Fruit fly (Drosophila melanogaster): ENCODE measurements around the gene Mp.

Mp gene

dm6 chr3L:6968961-6969814 lies 29.5 kb upstream of the Mp start, which contains the start of the genes Mis12 and CG9953 (continued):
- TF ChIP-seq unpg (GFP tag; optimal IDR thresholded peaks at IDR 0.05) (peak; percentile 24), CG12391 (tag; optimal IDR thresholded peaks at IDR 0.05) (peak; percentile 64), Mrtf (GFP tag; IDR thresholded peaks at IDR 0.05) (no peak), CG4424 (GFP tag; optimal IDR thresholded peaks at IDR 0.05) (peak; percentile 35), al (GFP tag; IDR thresholded peaks at IDR 0.05) (no peak), Nf-YC (tag; optimal IDR thresholded peaks at IDR 0.05) (peak; percentile 51), Max (GFP tag; optimal IDR thresholded peaks at IDR 0.05) (peak; percentile 17), CG15269 (tag; optimal IDR thresholded peaks at IDR 0.05) (peak; percentile 58), CG6813 (GFP tag; optimal IDR thresholded peaks at IDR 0.05) (no peak), Usf (GFP tag; optimal IDR thresholded peaks at IDR 0.05) (peak; percentile 20), Opbp (GFP tag; IDR thresholded peaks at IDR 0.05; ENCODE audit: partially characterized antibody) (no peak), chif (GFP tag; optimal IDR thresholded peaks at IDR 0.05) (no peak), Hand (GFP tag; optimal IDR thresholded peaks at IDR 0.05) (no peak), ase (GFP tag; IDR thresholded peaks at IDR 0.05) (peak; percentile 48; the same call in 1 of the 3 replicates), CG6683 (GFP tag; optimal IDR thresholded peaks at IDR 0.05) (no peak), caup (GFP tag; optimal IDR thresholded peaks at IDR 0.05; ENCODE audit: severe bottlenecking) (no peak), D (optimal IDR thresholded peaks at IDR 0.05) (no peak), D (GFP tag; optimal IDR thresholded peaks at IDR 0.05) (peak; percentile 30), psq (GFP tag; optimal IDR thresholded peaks at IDR 0.05) (no peak), Dp (GFP tag; optimal IDR thresholded peaks at IDR 0.05) (peak; percentile 68), disco-r (GFP tag; optimal IDR thresholded peaks at IDR 0.05) (no peak), HmgD (GFP tag; optimal IDR thresholded peaks at IDR 0.05) (no peak), zfh2 (GFP tag; optimal IDR thresholded peaks at IDR 0.05) (peak; percentile 14), croc (GFP tag; conservative IDR thresholded peaks at IDR 0.05) (no peak), her (GFP tag; optimal IDR thresholded peaks at IDR 0.05) (no peak), CG1602 (GFP tag; optimal IDR thresholded peaks at IDR 0.05) (peak; percentile 49), dati (GFP tag; IDR thresholded peaks at IDR 0.05) (no peak), dimm (GFP tag; IDR thresholded peaks at IDR 0.05) (no peak), CG2120 (GFP tag; optimal IDR thresholded peaks at IDR 0.05) (peak; percentile 36), Abd-B (GFP tag; optimal IDR thresholded peaks at IDR 0.05) (peak; percentile 32), ems (GFP tag; optimal IDR thresholded peaks at IDR 0.05) (no peak), Eip74EF (GFP tag; optimal IDR thresholded peaks at IDR 0.05) (peak in 1 of 2 experiments; percentile 17), CG7928 (GFP tag; optimal IDR thresholded peaks at IDR 0.05) (no peak), sim (GFP tag; IDR thresholded peaks at IDR 0.05) (peak; percentile 40; the same call in 1 of the 2 replicates), scrt (GFP tag; optimal IDR thresholded peaks at IDR 0.05) (no peak), Lhr (GFP tag; optimal IDR thresholded peaks at IDR 0.05) (no peak), CrebB (tag; optimal IDR thresholded peaks at IDR 0.05) (no peak), phol (tag; optimal IDR thresholded peaks at IDR 0.05) (peak; percentile 48), CG9215 (GFP tag; IDR thresholded peaks at IDR 0.05) (peak; percentile 32; the same call in 1 of the 2 replicates), cad (GFP tag; optimal IDR thresholded peaks at IDR 0.05) (no peak), CG11560 (tag; IDR thresholded peaks at IDR 0.05) (no peak), nom (GFP tag; optimal IDR thresholded peaks at IDR 0.05) (no peak), CG3847 (GFP tag; IDR thresholded peaks at IDR 0.05) (no peak), gfzf (GFP tag; optimal IDR thresholded peaks at IDR 0.05) (peak; percentile 67), CG17328 (GFP tag; IDR thresholded peaks at IDR 0.05) (0 out of 2 replicates have a peak, but pooled peaks have one; percentile 18), CG7556 (GFP tag; optimal IDR thresholded peaks at IDR 0.05) (peak; percentile 47), Xbp1 (GFP tag; optimal IDR thresholded peaks at IDR 0.05) (peak; percentile 27), hkb (optimal IDR thresholded peaks at IDR 0.05) (no peak), hkb (GFP tag; IDR thresholded peaks at IDR 0.05) (0 out of 2 replicates have a peak, but pooled peaks have one; percentile 21)
